Fruit fly (Drosophila melanogaster) Kc167 (cell line): Measurements from ENCODE around the gene CG4956.

Experiments used
- Myc ChIP-seq: fragments of >200 bp; optimal IDR thresholded peaks from 2 replicates; lab custom pipeline; 2017; ENCODE audit warnings: missing external identifiers
- Sin3A ChIP-seq: fragments of >200 bp; optimal IDR thresholded peaks from 2 replicates; lab custom pipeline; 2018; ENCODE audit warnings: missing external identifiers
- insv ChIP-seq: fragments of >200 bp; optimal IDR thresholded peaks from 3 replicates; lab custom pipeline; 2018; ENCODE audit warnings: missing external identifiers
- psq ChIP-seq: fragments of >200 bp; optimal IDR thresholded peaks from 2 replicates; lab custom pipeline; 2017; ENCODE audit warnings: missing external identifiers
- ttk ChIP-seq: sonication (Bioruptor generic); optimal IDR thresholded peaks from 2 replicates; lab custom pipeline; 2017; ENCODE audit warnings: missing external identifiers

DNA sequence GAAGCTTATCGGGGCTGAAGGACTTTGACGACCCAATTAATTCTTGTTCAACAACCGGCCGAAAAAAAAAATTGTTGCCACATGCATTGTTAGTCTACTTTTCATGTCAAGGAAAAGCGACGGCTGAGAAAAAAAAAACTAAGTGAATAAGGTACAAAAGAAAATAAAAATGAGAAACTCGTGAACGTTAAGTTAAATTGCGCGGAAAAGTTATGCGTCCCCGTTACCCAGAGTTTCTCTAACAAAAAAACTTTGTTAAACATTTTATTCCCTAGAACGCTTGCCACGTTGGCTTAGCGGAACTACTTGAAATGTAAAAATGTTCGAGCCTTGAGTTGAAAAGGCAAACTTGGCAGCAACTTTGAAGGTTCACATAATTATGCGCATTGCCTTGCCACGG is 37.1 kb upstream of the CG4956 start, which contains the start of gene CG14354:
- TF ChIP-seq psq (lab: Kevin White, UChicago) (no peak), ttk (lab: Kevin White, UChicago) (no peak), Sin3A (lab: Kevin White, UChicago) (no peak), Myc (lab: Kevin White, UChicago) (no peak), insv (lab: Kevin White, UChicago) (no peak)
